Worm (Caenorhabditis elegans): Measurements from ENCODE around the gene fbxa-82.

DNA sequence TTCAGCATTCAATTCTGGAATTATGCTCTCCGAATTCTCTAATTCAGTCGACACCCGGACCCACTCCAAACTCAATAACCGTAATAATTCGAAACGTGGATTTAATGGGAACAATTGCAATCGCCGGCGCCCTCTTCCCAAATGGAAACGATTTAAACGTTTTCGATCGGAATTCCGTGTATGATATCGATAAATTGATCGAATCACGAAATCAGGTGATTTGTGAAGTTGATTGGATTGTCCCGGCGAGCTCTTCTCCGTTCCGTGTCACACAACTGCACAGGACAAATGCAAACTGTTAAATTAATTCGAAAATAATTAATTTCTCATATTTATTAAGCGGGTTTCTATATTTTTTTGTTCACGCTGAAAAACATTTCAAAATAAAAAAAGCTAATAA lies 3.5 kb upstream of the fbxa-82 start, which contains the start of gene C25D7.16:
- TF ChIP-seq nhr-25 (tag; optimal IDR thresholded peaks at IDR 0.05; ENCODE audit: borderline replicate concordance, insufficient read depth) (no peak), F44E2.7 (GFP tag; IDR thresholded peaks at IDR 0.05) (no peak), gei-8 (GFP tag; optimal IDR thresholded peaks at IDR 0.05) (no peak), hif-1 (tag; optimal IDR thresholded peaks at IDR 0.05) (no peak), ceh-82 (tag; optimal IDR thresholded peaks at IDR 0.05) (no peak), spr-3 (GFP tag; optimal IDR thresholded peaks at IDR 0.05) (no peak), ztf-11 (tag; optimal IDR thresholded peaks at IDR 0.05) (no peak), spr-1 (tag; optimal IDR thresholded peaks at IDR 0.05) (no peak), aly-2 (tag; optimal IDR thresholded peaks at IDR 0.05) (no peak), nhr-28 (tag; optimal IDR thresholded peaks at IDR 0.05) (no peak), unc-39 (tag; optimal IDR thresholded peaks at IDR 0.05) (no peak)

Measured in whole organism, L4 larva.